Worm (Caenorhabditis elegans): ENCODE measurements around the gene cyld-1.

cyld-1 gene

ce11 chrIII:9862469-9862868 is 48.0 kb downstream of the cyld-1 start:
- no peak for TF ChIP-seq mep-1 (tag; optimal IDR thresholded peaks at IDR 0.05)
- no peak for TF ChIP-seq ama-1 (optimal IDR thresholded peaks at IDR 0.05)
- TF ChIP-seq unc-86 (tag; optimal IDR thresholded peaks at IDR 0.05), result no peak
- no peak for TF ChIP-seq tlp-1 (tag; optimal IDR thresholded peaks at IDR 0.05)
- no peak for TF ChIP-seq nhr-12 (tag; optimal IDR thresholded peaks at IDR 0.05)
- TF ChIP-seq irx-1 (tag; optimal IDR thresholded peaks at IDR 0.05), result no peak
- peak in 1 of 2 experiments; percentile 85 for TF ChIP-seq lsy-2 (tag; optimal IDR thresholded peaks at IDR 0.05)

ce11 chrIII:9861470-9862342 is 48.8 kb downstream of the cyld-1 start:
- TF ChIP-seq nhr-19 (GFP tag; conservative IDR thresholded peaks at IDR 0.05) (peak; percentile 43), ztf-11 (tag; optimal IDR thresholded peaks at IDR 0.05) (peak in 1 of 2 experiments; percentile 61), zag-1 (tag; optimal IDR thresholded peaks at IDR 0.05) (no peak), sptf-1 (tag; optimal IDR thresholded peaks at IDR 0.05) (no peak), mdl-1 (tag; optimal IDR thresholded peaks at IDR 0.05) (peak in 1 of 2 experiments; percentile 75), fos-1 (tag; optimal IDR thresholded peaks at IDR 0.05) (peak; percentile 36), elt-3 (tag; optimal IDR thresholded peaks at IDR 0.05) (peak in 1 of 6 experiments; percentile 18), nhr-84 (tag; optimal IDR thresholded peaks at IDR 0.05) (no peak), ceh-82 (tag; optimal IDR thresholded peaks at IDR 0.05) (peak; percentile 42 to 58 (median 53)), nhr-20 (tag; optimal IDR thresholded peaks at IDR 0.05) (peak; percentile 53), xbp-1 (tag; optimal IDR thresholded peaks at IDR 0.05) (peak; percentile 52), egl-13 (tag; optimal IDR thresholded peaks at IDR 0.05) (peak; percentile 46), lin-13 (GFP tag; optimal IDR thresholded peaks at IDR 0.05) (peak; percentile 49), nhr-71 (tag; optimal IDR thresholded peaks at IDR 0.05) (peak; percentile 74), aha-1 (tag; optimal IDR thresholded peaks at IDR 0.05) (no peak), unc-130 (tag; optimal IDR thresholded peaks at IDR 0.05) (peak; percentile 45), ceh-63 (GFP tag; optimal IDR thresholded peaks at IDR 0.05) (no peak), irx-1 (tag; optimal IDR thresholded peaks at IDR 0.05) (peak; percentile 46), dsc-1 (tag; optimal IDR thresholded peaks at IDR 0.05) (peak; percentile 74), snu-23 (GFP tag; optimal IDR thresholded peaks at IDR 0.05) (peak; percentile 59), nhr-28 (tag; optimal IDR thresholded peaks at IDR 0.05) (no peak), sox-4 (tag; optimal IDR thresholded peaks at IDR 0.05) (peak; percentile 2), fkh-10 (GFP tag; optimal IDR thresholded peaks at IDR 0.05) (peak; percentile 10), tbx-2 (tag; optimal IDR thresholded peaks at IDR 0.05) (peak; percentile 43), ceh-8 (GFP tag; optimal IDR thresholded peaks at IDR 0.05) (peak; percentile 23), skn-1 (tag; optimal IDR thresholded peaks at IDR 0.05) (no peak), nhr-77 (tag; optimal IDR thresholded peaks at IDR 0.05) (peak; percentile 30), grh-1 (GFP tag; IDR thresholded peaks at IDR 0.05) (no peak), efl-1 (optimal IDR thresholded peaks at IDR 0.05) (peak; percentile 47 to 53), efl-1 (GFP tag; optimal IDR thresholded peaks at IDR 0.05 in 1 of 2) (peak; percentile 22 to 85), lir-3 (tag; optimal IDR thresholded peaks at IDR 0.05; ENCODE audit: poor library complexity) (peak; percentile 48), pax-3 (tag; optimal IDR thresholded peaks at IDR 0.05) (peak; percentile 37), dpl-1 (GFP tag; optimal IDR thresholded peaks at IDR 0.05) (peak; percentile 23 to 47 (median 36)), swsn-7 (tag; optimal IDR thresholded peaks at IDR 0.05) (peak; percentile 61), ceh-90 (tag; optimal IDR thresholded peaks at IDR 0.05) (peak; percentile 41), lsy-2 (tag; optimal IDR thresholded peaks at IDR 0.05) (peak; percentile 48 to 76), blmp-1 (tag; optimal IDR thresholded peaks at IDR 0.05) (peak; percentile 12), nhr-90 (tag; optimal IDR thresholded peaks at IDR 0.05; ENCODE audit: poor library complexity) (peak; percentile 63), lin-39 (tag; optimal IDR thresholded peaks at IDR 0.05) (no peak), mep-1 (tag; optimal IDR thresholded peaks at IDR 0.05) (peak; percentile 63), nhr-47 (tag; optimal IDR thresholded peaks at IDR 0.05) (peak; percentile 77), C16A3.4 (tag; optimal IDR thresholded peaks at IDR 0.05) (peak; percentile 63), nhr-85 (tag) (peak; percentile 76), nhr-11 (tag; optimal IDR thresholded peaks at IDR 0.05) (peak; percentile 8), isw-1 (GFP tag; IDR thresholded peaks at IDR 0.05) (no peak), lin-35 (GFP tag; optimal IDR thresholded peaks at IDR 0.05) (peak; percentile 44 to 67), unc-86 (tag; optimal IDR thresholded peaks at IDR 0.05) (peak; percentile 37)
